Fruit fly (Drosophila melanogaster) whole organism, embryonic: Measurements from ENCODE around the gene Arp10.

Source experiments
- Atf-2 ChIP-seq: fragments of 200-800 bp; sonication (Bioruptor generic); optimal IDR thresholded peaks from 2 replicates; lab custom pipeline; 2016; ENCODE audit warnings: missing biosample characterization, missing genetic modification characterization
- Bteb2 ChIP-seq: fragments of 200-800 bp; sonication (Bioruptor generic); optimal IDR thresholded peaks from 2 replicates; lab custom pipeline; 2016; ENCODE audit warnings: missing biosample characterization, missing genetic modification characterization
- CG10209 ChIP-seq: fragments of 200-800 bp; sonication (Bioruptor generic); optimal IDR thresholded peaks from 3 replicates; lab custom pipeline; 2017; ENCODE audit warnings: missing biosample characterization, mild to moderate bottlenecking, missing genetic modification characterization, missing genetic modification reagents
- CG10267 ChIP-seq: fragments of 200-800 bp; sonication (Bioruptor generic); optimal IDR thresholded peaks from 2 replicates; lab custom pipeline; 2018; ENCODE audit warnings: missing biosample characterization, mild to moderate bottlenecking, missing genetic modification characterization, moderate library complexity
- CG10654 ChIP-seq: fragments of 200-800 bp; sonication (Bioruptor generic); optimal IDR thresholded peaks from 2 replicates; lab custom pipeline; 2016; ENCODE audit warnings: missing biosample characterization, missing genetic modification characterization
- CG11456 ChIP-seq: fragments of 200-800 bp; sonication (Bioruptor generic); IDR thresholded peaks from 3 replicates; pipeline ENCODE4 v1.3.6; 2022; ENCODE audit warnings: missing biosample characterization, missing genetic modification characterization
- CG11504 ChIP-seq: fragments of 200-800 bp; sonication (Bioruptor generic); optimal IDR thresholded peaks from 3 replicates; lab custom pipeline; 2019; ENCODE audit warnings: missing biosample characterization, mild to moderate bottlenecking, missing genetic modification characterization, moderate library complexity
- CG11560 ChIP-seq: fragments of 200-800 bp; sonication (Bioruptor generic); IDR thresholded peaks from 3 replicates; pipeline ENCODE4 v1.3.6; 2022; ENCODE audit warnings: missing biosample characterization, missing genetic modification characterization
- CG12219 ChIP-seq: fragments of 200-800 bp; sonication (Bioruptor generic); optimal IDR thresholded peaks from 3 replicates; lab custom pipeline; 2018; ENCODE audit warnings: missing biosample characterization, mild to moderate bottlenecking, missing genetic modification characterization
- CG1603 ChIP-seq: fragments of 200-800 bp; sonication (Bioruptor generic); optimal IDR thresholded peaks from 2 replicates; lab custom pipeline; 2019; ENCODE audit warnings: missing biosample characterization, mild to moderate bottlenecking, missing genetic modification characterization, moderate library complexity
- CG16779 ChIP-seq: fragments of 200-800 bp; sonication (Bioruptor generic); IDR thresholded peaks from 2 replicates; pipeline ENCODE4 v1.3.6; 2022; ENCODE audit warnings: missing biosample characterization, missing genetic modification characterization
- CG17568 ChIP-seq: fragments of 200-800 bp; sonication (Bioruptor generic); optimal IDR thresholded peaks from 2 replicates; lab custom pipeline; 2018; ENCODE audit warnings: missing biosample characterization, mild to moderate bottlenecking, missing genetic modification characterization, moderate library complexity
- CG31224 ChIP-seq: fragments of 200-800 bp; sonication (Bioruptor generic); IDR thresholded peaks from 2 replicates; pipeline ENCODE4 v1.3.6; 2022; ENCODE audit warnings: missing biosample characterization, missing genetic modification characterization
- CG6254 ChIP-seq: fragments of 200-800 bp; sonication (Bioruptor generic); optimal IDR thresholded peaks from 3 replicates; lab custom pipeline; 2017; ENCODE audit warnings: mild to moderate bottlenecking, missing biosample characterization, missing genetic modification reagents, missing genetic modification characterization
- CG7372 ChIP-seq: fragments of 200-800 bp; sonication (Bioruptor generic); IDR thresholded peaks from 2 replicates; pipeline ENCODE4 v1.3.6; 2022; ENCODE audit warnings: missing biosample characterization, missing genetic modification characterization
- CG7839 ChIP-seq: fragments of 200-800 bp; sonication (Bioruptor generic); optimal IDR thresholded peaks from 3 replicates; lab custom pipeline; 2018; ENCODE audit warnings: missing biosample characterization, mild to moderate bottlenecking, missing genetic modification characterization, moderate library complexity
- CG8765 ChIP-seq: fragments of 200-800 bp; sonication (Bioruptor generic); IDR thresholded peaks from 2 replicates; pipeline ENCODE4 v1.3.6; 2022; ENCODE audit warnings: missing biosample characterization, missing genetic modification characterization
- CG9932 ChIP-seq: fragments of 200-800 bp; sonication (Bioruptor generic); IDR thresholded peaks from 2 replicates; pipeline ENCODE4 v1.3.6; 2022; ENCODE audit warnings: missing biosample characterization, missing genetic modification characterization
- Dfd ChIP-seq, 2 experiments: fragments of >200 bp; optimal IDR thresholded peaks; 2 replicates each; lab custom pipeline; 2017; ENCODE audit warnings: missing biosample characterization in 2 of 2, missing genetic modification characterization in 2 of 2
- Doc2 ChIP-seq: fragments of 200-800 bp; sonication (Bioruptor generic); IDR thresholded peaks from 2 replicates; pipeline ENCODE4 v1.3.6; 2022; ENCODE audit warnings: missing biosample characterization, missing genetic modification characterization
- Dp ChIP-seq: fragments of 200-800 bp; sonication (Bioruptor generic); optimal IDR thresholded peaks from 2 replicates; lab custom pipeline; 2018; ENCODE audit warnings: missing biosample characterization, mild to moderate bottlenecking, missing genetic modification characterization, moderate library complexity
- Gug ChIP-seq: fragments of 200-800 bp; sonication (Bioruptor generic); IDR thresholded peaks from 4 replicates; pipeline ENCODE4 v1.3.6; 2022; ENCODE audit warnings: missing biosample characterization, missing genetic modification characterization
- H2.0 ChIP-seq: fragments of 200-800 bp; sonication (Bioruptor generic); IDR thresholded peaks from 2 replicates; pipeline ENCODE4 v1.3.6; 2022; ENCODE audit warnings: missing biosample characterization, missing genetic modification characterization
- HLH54F ChIP-seq: fragments of 200-800 bp; sonication (Bioruptor generic); optimal IDR thresholded peaks from 3 replicates; lab custom pipeline; 2016; ENCODE audit warnings: missing biosample characterization, missing genetic modification characterization
- Hey ChIP-seq: fragments of 200-800 bp; sonication (Bioruptor generic); optimal IDR thresholded peaks from 3 replicates; lab custom pipeline; 2018; ENCODE audit warnings: missing biosample characterization, mild to moderate bottlenecking, missing genetic modification characterization
- Lhr ChIP-seq: fragments of 200-800 bp; sonication (Bioruptor generic); optimal IDR thresholded peaks from 3 replicates; lab custom pipeline; 2017; ENCODE audit warnings: mild to moderate bottlenecking, missing biosample characterization, missing genetic modification reagents, missing genetic modification characterization
- Lim3 ChIP-seq: fragments of 200-800 bp; sonication (Bioruptor generic); IDR thresholded peaks from 2 replicates; pipeline ENCODE4 v1.3.6; 2022; ENCODE audit warnings: missing biosample characterization, missing genetic modification characterization
- Lpt ChIP-seq: fragments of >200 bp; optimal IDR thresholded peaks from 2 replicates; lab custom pipeline; 2018; ENCODE audit warnings: missing biosample characterization, missing genetic modification characterization
- Oaz ChIP-seq: fragments of 200-800 bp; sonication (Bioruptor generic); IDR thresholded peaks from 2 replicates; pipeline ENCODE4 v1.3.6; 2022; ENCODE audit warnings: missing biosample characterization, missing genetic modification characterization
- Optix ChIP-seq: fragments of 200-800 bp; sonication (Bioruptor generic); IDR thresholded peaks from 3 replicates; pipeline ENCODE4 v1.3.6; 2022; ENCODE audit warnings: missing biosample characterization, missing genetic modification characterization
- Ravus ChIP-seq: fragments of 200-800 bp; sonication (Bioruptor generic); IDR thresholded peaks from 2 replicates; pipeline ENCODE4 v1.3.6; 2022; ENCODE audit warnings: missing biosample characterization, missing genetic modification characterization
- Rfx ChIP-seq: fragments of 200-800 bp; sonication (Bioruptor generic); IDR thresholded peaks from 2 replicates; pipeline ENCODE4 v1.3.6; 2022; ENCODE audit warnings: missing biosample characterization, missing genetic modification characterization
- Vsx1 ChIP-seq: fragments of 200-800 bp; sonication (Bioruptor generic); optimal IDR thresholded peaks from 2 replicates; lab custom pipeline; 2017; ENCODE audit warnings: missing biosample characterization, mild to moderate bottlenecking, missing genetic modification characterization, missing genetic modification reagents
- ap ChIP-seq: fragments of 200-800 bp; sonication (Bioruptor generic); IDR thresholded peaks from 2 replicates; pipeline ENCODE4 v1.3.6; 2022; ENCODE audit warnings: missing biosample characterization, missing genetic modification characterization
- cato ChIP-seq: fragments of 200-800 bp; sonication (Bioruptor generic); optimal IDR thresholded peaks from 2 replicates; lab custom pipeline; 2016; ENCODE audit warnings: missing biosample characterization, missing genetic modification characterization, borderline replicate concordance
- cwo ChIP-seq: fragments of 200-800 bp; sonication (Bioruptor generic); optimal IDR thresholded peaks from 3 replicates; lab custom pipeline; 2017; ENCODE audit warnings: missing biosample characterization, missing genetic modification characterization, mild to moderate bottlenecking, moderate library complexity, missing genetic modification reagents
- dm ChIP-seq: fragments of 200-800 bp; sonication (Bioruptor generic); optimal IDR thresholded peaks from 3 replicates; lab custom pipeline; 2016; ENCODE audit warnings: missing biosample characterization, missing genetic modification characterization
- fd64A ChIP-seq: fragments of 200-800 bp; sonication (Bioruptor generic); optimal IDR thresholded peaks from 3 replicates; lab custom pipeline; 2018; ENCODE audit warnings: missing biosample characterization, mild to moderate bottlenecking, missing genetic modification characterization
- fu2 ChIP-seq: fragments of 200-800 bp; sonication (Bioruptor generic); optimal IDR thresholded peaks from 2 replicates; lab custom pipeline; 2016; ENCODE audit warnings: missing biosample characterization, missing genetic modification characterization
- gt ChIP-seq: fragments of 200-800 bp; sonication (Bioruptor generic); IDR thresholded peaks from 2 replicates; pipeline ENCODE4 v1.3.6; 2022; ENCODE audit warnings: missing biosample characterization, missing genetic modification characterization
- pita ChIP-seq: fragments of 200-800 bp; sonication (Bioruptor generic); optimal IDR thresholded peaks from 2 replicates; lab custom pipeline; 2017; ENCODE audit warnings: missing biosample characterization, mild to moderate bottlenecking, missing genetic modification characterization
- sqz ChIP-seq: fragments of 200-800 bp; sonication (Bioruptor generic); optimal IDR thresholded peaks from 3 replicates; lab custom pipeline; 2018; ENCODE audit warnings: missing biosample characterization, mild to moderate bottlenecking, missing genetic modification characterization
- tap ChIP-seq: fragments of 200-800 bp; optimal IDR thresholded peaks from 3 replicates; lab custom pipeline; 2019; ENCODE audit warnings: missing biosample characterization, mild to moderate bottlenecking, missing genetic modification characterization, moderate library complexity
- tna ChIP-seq: fragments of 200-800 bp; sonication (Bioruptor generic); IDR thresholded peaks from 2 replicates; pipeline ENCODE4 v1.3.6; 2022; ENCODE audit warnings: missing biosample characterization, missing genetic modification characterization; ENCODE audit not compliant: partially characterized antibody
- ttk ChIP-seq: fragments of 200-800 bp; sonication (Bioruptor generic); IDR thresholded peaks from 2 replicates; pipeline ENCODE4 v2.1.2; 2022; ENCODE audit warnings: missing biosample characterization, missing genetic modification characterization
- tx ChIP-seq: fragments of 200-800 bp; sonication (Bioruptor generic); optimal IDR thresholded peaks from 2 replicates; lab custom pipeline; 2016; ENCODE audit warnings: missing biosample characterization, missing genetic modification characterization
- vfl ChIP-seq: fragments of 200-800 bp; sonication (Bioruptor generic); optimal IDR thresholded peaks from 2 replicates; lab custom pipeline; 2016; ENCODE audit warnings: missing biosample characterization, missing genetic modification characterization
- zen ChIP-seq: fragments of 200-800 bp; sonication (Bioruptor generic); optimal IDR thresholded peaks from 3 replicates; lab custom pipeline; 2018; ENCODE audit warnings: missing biosample characterization, mild to moderate bottlenecking, missing genetic modification characterization, moderate library complexity
- zf30C ChIP-seq: fragments of 200-800 bp; sonication (Bioruptor generic); optimal IDR thresholded peaks from 3 replicates; lab custom pipeline; 2018; ENCODE audit warnings: missing biosample characterization, mild to moderate bottlenecking, missing genetic modification characterization

Arp10 gene

dm6 chrX:19692951-19693698, 47.1 kb upstream of the Arp10 start, which contains the start of gene Mer (continued):
- TF ChIP-seq CG1603 (tag; lab: Kevin White, UChicago) = peak; percentile 93
- no peak for TF ChIP-seq Lim3
- no peak for TF ChIP-seq pita (GFP tag; lab: Kevin White, UChicago)
- peak; percentile 74 for TF ChIP-seq ttk (GFP tag; lab: Robert Waterston, UW)
- peak; percentile 73; the same call in 1 of the 3 replicates for TF ChIP-seq CG11456
- TF ChIP-seq Vsx1 = no peak
- TF ChIP-seq CG11560 (tag; lab: Robert Waterston, UW) = 0 out of 3 replicates have a peak, but pooled peaks have one; percentile 36
- TF ChIP-seq CG8765 (GFP tag; lab: Robert Waterston, UW) = peak; percentile 33; the same call in 1 of the 2 replicates
- peak; percentile 51 for TF ChIP-seq CG6254 (GFP tag; lab: Kevin White, UChicago)
- TF ChIP-seq ap (GFP tag; lab: Robert Waterston, UW) = peak; percentile 35; the same call in 1 of the 2 replicates
- TF ChIP-seq H2.0 (GFP tag; lab: Robert Waterston, UW) = peak; percentile 64
- no peak for TF ChIP-seq Doc2
- TF ChIP-seq CG31224 (GFP tag; lab: Robert Waterston, UW) = peak; percentile 63
- peak; percentile 76 for TF ChIP-seq CG9932
- peak; percentile 32 for TF ChIP-seq Dp
- TF ChIP-seq Rfx (GFP tag; lab: Robert Waterston, UW) = peak; percentile 92
- TF ChIP-seq vfl (GFP tag; lab: Kevin White, UChicago) = peak; percentile 76
- peak; percentile 67 for TF ChIP-seq Oaz
- TF ChIP-seq cwo (GFP tag; lab: Kevin White, UChicago) = peak; percentile 77
- peak; percentile 61 for TF ChIP-seq zen
- TF ChIP-seq Optix (GFP tag; lab: Robert Waterston, UW) = peak; percentile 86
- TF ChIP-seq gt (GFP tag; lab: Robert Waterston, UW) = no peak
- peak; percentile 81 for TF ChIP-seq tap (tag; lab: Kevin White, UChicago)
- TF ChIP-seq CG11504 (tag; lab: Kevin White, UChicago) = peak; percentile 85
- peak; percentile 85 for TF ChIP-seq CG7839 (tag; lab: Kevin White, UChicago)
- TF ChIP-seq Ravus (GFP tag; lab: Robert Waterston, UW) = peak; percentile 34; the same call in 1 of the 2 replicates
- peak; percentile 85 for TF ChIP-seq Bteb2 (GFP tag; lab: Kevin White, UChicago)
- no peak for TF ChIP-seq sqz
- peak; percentile 82 for TF ChIP-seq CG10209
- TF ChIP-seq CG7372 (GFP tag; lab: Robert Waterston, UW) = peak; percentile 81
- no peak for TF ChIP-seq Lpt
- peak; percentile 86 for TF ChIP-seq CG12219 (GFP tag; lab: Kevin White, UChicago)
- peak; percentile 71 for TF ChIP-seq CG10267 (tag; lab: Kevin White, UChicago)
- peak; percentile 78 for TF ChIP-seq fu2
- peak; percentile 38; the same call in 1 of the 2 replicates for TF ChIP-seq tna
- TF ChIP-seq Gug (GFP tag; lab: Robert Waterston, UW) = peak; percentile 65; the same call in 2 of the 4 replicates
- TF ChIP-seq CG17568 = peak; percentile 51
- TF ChIP-seq Dfd (GFP tag; optimal IDR thresholded peaks at IDR 0.05; lab: Kevin White, UChicago) = no peak
- TF ChIP-seq Lhr (GFP tag; lab: Kevin White, UChicago) = peak; percentile 53
- peak; percentile 75 for TF ChIP-seq CG10654
- TF ChIP-seq dm (GFP tag; lab: Kevin White, UChicago) = peak; percentile 59
- 0 out of 2 replicates have a peak, but pooled peaks have one; percentile 27 for TF ChIP-seq CG16779 (GFP tag; lab: Robert Waterston, UW)
- TF ChIP-seq Hey (tag; lab: Kevin White, UChicago) = no peak
- peak; percentile 73 for TF ChIP-seq tx (GFP tag; lab: Kevin White, UChicago)
- peak; percentile 29 for TF ChIP-seq cato
- peak; percentile 86 for TF ChIP-seq HLH54F (GFP tag; lab: Kevin White, UChicago)
- no peak for TF ChIP-seq zf30C (GFP tag; lab: Kevin White, UChicago)
- TF ChIP-seq Atf-2 (GFP tag; lab: Kevin White, UChicago) = peak; percentile 65
- TF ChIP-seq fd64A (GFP tag; lab: Kevin White, UChicago) = peak; percentile 62
